Worm (Caenorhabditis elegans) whole organism, L3 larva: ENCODE results near the gene Y6G8.8.

Experiments
- ceh-28 ChIP-seq: fragments of 150-350 bp; optimal IDR thresholded peaks from 2 replicates; lab custom pipeline; 2014; ENCODE audit warnings: missing biosample characterization, missing genetic modification reagents, missing genetic modification characterization
- elt-2 ChIP-seq: sonication (generic microtip); optimal IDR thresholded peaks from 2 replicates; lab custom pipeline; 2016; ENCODE audit warnings: missing genetic modification reagents, mild to moderate bottlenecking, missing genetic modification characterization, missing compliant biosample characterization
- fkh-10 ChIP-seq: sonication (generic microtip); optimal IDR thresholded peaks from 2 replicates; lab custom pipeline; 2017; ENCODE audit warnings: missing biosample characterization, missing genetic modification reagents, missing genetic modification characterization
- fkh-2 ChIP-seq: fragments of 150-350 bp; optimal IDR thresholded peaks from 2 replicates; lab custom pipeline; 2014; ENCODE audit warnings: missing biosample characterization, missing genetic modification reagents, missing genetic modification characterization
- jun-1 ChIP-seq: fragments of 150-350 bp; optimal IDR thresholded peaks from 2 replicates; lab custom pipeline; 2014; ENCODE audit warnings: missing biosample characterization, missing genetic modification reagents, missing genetic modification characterization
- nhr-11 ChIP-seq: fragments of 150-350 bp; optimal IDR thresholded peaks from 2 replicates; lab custom pipeline; 2014; ENCODE audit warnings: missing biosample characterization, missing genetic modification characterization
- nhr-237 ChIP-seq: fragments of 150-350 bp; optimal IDR thresholded peaks from 2 replicates; lab custom pipeline; 2014; ENCODE audit warnings: missing biosample characterization, missing genetic modification characterization
- pqm-1 ChIP-seq: fragments of 150-350 bp; optimal IDR thresholded peaks from 2 replicates; lab custom pipeline; 2017; ENCODE audit warnings: missing biosample characterization, missing genetic modification characterization, inconsistent platforms
- skn-1 ChIP-seq: fragments of 150-350 bp; optimal IDR thresholded peaks from 2 replicates; lab custom pipeline; 2014; ENCODE audit warnings: missing biosample characterization, missing genetic modification characterization
- unc-62 ChIP-seq: fragments of 150-350 bp; sonication (generic microtip); optimal IDR thresholded peaks from 4 replicates; lab custom pipeline; 2014; ENCODE audit warnings: missing biosample characterization, missing genetic modification reagents, missing genetic modification characterization

- no peak for TF ChIP-seq skn-1 (tag; lab: Kevin White, UChicago)
- no peak for TF ChIP-seq fkh-2 (tag; lab: Kevin White, UChicago)
- TF ChIP-seq unc-62 (GFP tag; lab: Kevin White, UChicago), result no peak
- TF ChIP-seq fkh-10 (GFP tag; lab: Kevin White, UChicago), result no peak
- TF ChIP-seq elt-2, result no peak
- no peak for TF ChIP-seq jun-1
- no peak for TF ChIP-seq ceh-28
- TF ChIP-seq nhr-237, result no peak
- no peak for TF ChIP-seq nhr-11
- no peak for TF ChIP-seq pqm-1
Observed at ce11 chrV:17607797-17608196, 12.6 kb upstream of the Y6G8.8 start, which contains the start of gene srz-91.
